Worm (Caenorhabditis elegans) whole organism, L4/young adult: ENCODE data around the gene Y41D4A.4.

ENCODE experiments used
- W03F9.2 ChIP-seq: fragments of 150-350 bp; optimal IDR thresholded peaks from 2 replicates; lab custom pipeline; 2014; ENCODE audit warnings: missing biosample characterization, missing genetic modification characterization
- him-1 ChIP-seq: sonication (generic microtip); optimal IDR thresholded peaks from 2 replicates; lab custom pipeline; 2016; ENCODE audit warnings: missing genotype, missing genetic modification reagents, missing genetic modification characterization, missing compliant biosample characterization

ce11 chrIV:1707960-1708359, 37.8 kb upstream of the Y41D4A.4 start:
- TF ChIP-seq him-1 (tag; lab: Kevin White, UChicago): no peak
- no peak for TF ChIP-seq W03F9.2
